Fruit fly (Drosophila melanogaster) Kc167 (cell line): ENCODE data around the gene rg.

Experiments used
- Myc ChIP-seq: fragments of >200 bp; optimal IDR thresholded peaks from 2 replicates; lab custom pipeline; 2017; ENCODE audit warnings: missing external identifiers
- Sin3A ChIP-seq: fragments of >200 bp; optimal IDR thresholded peaks from 2 replicates; lab custom pipeline; 2018; ENCODE audit warnings: missing external identifiers
- h ChIP-seq: fragments of >200 bp; optimal IDR thresholded peaks from 3 replicates; lab custom pipeline; 2018; ENCODE audit warnings: missing external identifiers
- insv ChIP-seq: fragments of >200 bp; optimal IDR thresholded peaks from 3 replicates; lab custom pipeline; 2018; ENCODE audit warnings: missing external identifiers
- psq ChIP-seq: fragments of >200 bp; optimal IDR thresholded peaks from 2 replicates; lab custom pipeline; 2017; ENCODE audit warnings: missing external identifiers
- ttk ChIP-seq: sonication (Bioruptor generic); optimal IDR thresholded peaks from 2 replicates; lab custom pipeline; 2017; ENCODE audit warnings: missing external identifiers

DNA sequence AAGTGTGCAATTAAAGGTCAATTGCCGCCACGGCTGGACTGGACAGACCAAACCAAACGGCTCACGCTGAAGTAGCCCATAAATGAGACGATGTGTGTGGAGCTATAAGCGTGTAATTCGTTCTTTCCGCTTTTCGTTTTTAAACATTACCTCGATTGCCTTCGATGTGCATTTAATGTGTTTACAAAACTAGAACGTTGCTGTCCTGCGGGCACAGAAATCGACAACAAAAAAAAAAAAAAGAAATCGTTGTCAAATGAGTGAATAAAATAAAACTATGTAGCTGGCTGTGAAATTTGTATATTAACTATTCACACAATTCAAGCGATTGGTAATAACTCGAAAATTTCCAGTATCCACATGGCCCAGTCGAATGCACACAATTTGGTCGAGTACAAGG is 46.0 kb downstream of the rg start, which contains the start of gene Rpn13R:
- no peak for TF ChIP-seq ttk
- TF ChIP-seq h, result no peak
- TF ChIP-seq psq (lab: Kevin White, UChicago), result no peak
- TF ChIP-seq Sin3A (lab: Kevin White, UChicago), result no peak
- no peak for TF ChIP-seq insv (lab: Kevin White, UChicago)
- TF ChIP-seq Myc (lab: Kevin White, UChicago), result no peak
